Worm (Caenorhabditis elegans): ENCODE data around the gene srbc-48.

ce11 chrV:15809543-15809942 is 10.5 kb upstream of the srbc-48 start, which contains the start of gene srsx-36:
- no peak for TF ChIP-seq ztf-11 (tag; optimal IDR thresholded peaks at IDR 0.05)
- TF ChIP-seq aly-2 (tag; optimal IDR thresholded peaks at IDR 0.05), result no peak
- no peak for TF ChIP-seq ceh-82 (tag; optimal IDR thresholded peaks at IDR 0.05)
- no peak for TF ChIP-seq ama-1 (optimal IDR thresholded peaks at IDR 0.05)
